Fruit fly (Drosophila melanogaster): ENCODE results near the gene puc.

DNA sequence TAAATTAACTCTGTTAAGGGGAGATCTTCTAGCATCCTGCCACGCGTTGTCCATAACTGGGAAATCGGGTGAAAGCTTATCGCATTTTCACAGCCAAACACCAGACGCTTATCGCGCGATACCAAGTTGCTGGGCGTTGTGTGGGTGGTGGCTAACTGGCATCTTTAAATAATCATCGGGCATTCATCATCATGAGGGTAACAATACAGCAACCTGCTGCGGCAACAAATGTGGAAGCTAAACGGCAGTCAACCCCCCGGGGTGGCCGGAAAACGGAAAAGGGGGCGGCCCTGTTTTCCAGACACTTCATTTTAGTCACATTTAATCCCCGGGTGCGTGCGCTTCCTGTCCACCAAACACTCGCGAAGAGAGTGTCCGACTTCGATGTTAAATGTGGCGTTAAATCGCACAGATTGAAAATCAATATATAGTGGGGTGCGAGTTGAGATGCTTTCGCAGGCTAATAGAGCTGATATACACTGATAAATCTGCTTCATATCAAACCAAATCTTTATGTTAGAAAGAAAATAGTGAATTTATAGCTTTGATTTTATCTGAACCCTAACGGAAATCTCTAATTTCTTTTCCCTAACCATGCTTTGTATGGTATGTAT is 47.6 kb downstream of the puc start:
- TF ChIP-seq toe (GFP tag; optimal IDR thresholded peaks at IDR 0.05) (no peak), tj (GFP tag; optimal IDR thresholded peaks at IDR 0.05) (no peak), pad (GFP tag; optimal IDR thresholded peaks at IDR 0.05) (no peak), Crg-1 (GFP tag; optimal IDR thresholded peaks at IDR 0.05) (no peak), CG5204 (GFP tag; optimal IDR thresholded peaks at IDR 0.05) (no peak), Clk (GFP tag; optimal IDR thresholded peaks at IDR 0.05) (no peak), Mnt (GFP tag; optimal IDR thresholded peaks at IDR 0.05) (no peak), cic (GFP tag; optimal IDR thresholded peaks at IDR 0.05) (no peak)
